Worm (Caenorhabditis elegans) whole organism, L2 larva: ENCODE data around the gene flp-21.

Source experiments
- F13H6.1 ChIP-seq: sonication (generic microtip); optimal IDR thresholded peaks from 2 replicates; lab custom pipeline; 2016; ENCODE audit warnings: missing genetic modification characterization, missing compliant biosample characterization
- R02D3.7 ChIP-seq: fragments of 150-350 bp; optimal IDR thresholded peaks from 2 replicates; lab custom pipeline; 2014; ENCODE audit warnings: missing biosample characterization, missing genetic modification characterization
- Y55F3AM.14 ChIP-seq: fragments of 200-800 bp; sonication (Bioruptor generic); optimal IDR thresholded peaks from 2 replicates; lab custom pipeline; 2018; ENCODE audit warnings: mild to moderate bottlenecking, missing genetic modification characterization, missing compliant biosample characterization
- ZK546.5 ChIP-seq: sonication (generic microtip); optimal IDR thresholded peaks from 2 replicates; lab custom pipeline; 2017; ENCODE audit warnings: missing biosample characterization, missing genetic modification characterization
- alr-1 ChIP-seq: fragments of 150-350 bp; optimal IDR thresholded peaks from 2 replicates; lab custom pipeline; 2014; ENCODE audit warnings: missing biosample characterization, missing genetic modification characterization
- aly-2 ChIP-seq: fragments of 150-350 bp; optimal IDR thresholded peaks from 2 replicates; lab custom pipeline; 2014; ENCODE audit warnings: missing biosample characterization, missing genetic modification characterization
- ama-1 ChIP-seq: fragments of 150-350 bp; optimal IDR thresholded peaks from 2 replicates; lab custom pipeline; 2018; ENCODE audit warnings: inconsistent platforms
- blmp-1 ChIP-seq: sonication (generic microtip); optimal IDR thresholded peaks from 2 replicates; lab custom pipeline; 2017; ENCODE audit warnings: missing genetic modification characterization, mild to moderate bottlenecking, missing compliant biosample characterization, antibody characterized with exemption, moderate library complexity; ENCODE audit not compliant: insufficient read depth
- ceh-16 ChIP-seq: fragments of 150-350 bp; optimal IDR thresholded peaks from 2 replicates; lab custom pipeline; 2014; ENCODE audit warnings: missing biosample characterization, missing genetic modification characterization
- ceh-82 ChIP-seq: fragments of 150-350 bp; optimal IDR thresholded peaks from 2 replicates; lab custom pipeline; 2014; ENCODE audit warnings: missing biosample characterization, missing genetic modification characterization
- crh-2 ChIP-seq: sonication (generic microtip); optimal IDR thresholded peaks from 2 replicates; lab custom pipeline; 2017; ENCODE audit warnings: missing biosample characterization, missing genetic modification characterization
- dmd-4 ChIP-seq: sonication (generic microtip); optimal IDR thresholded peaks from 2 replicates; lab custom pipeline; 2017; ENCODE audit warnings: missing biosample characterization, missing genetic modification characterization
- egl-27 ChIP-seq: sonication (generic microtip); optimal IDR thresholded peaks from 3 replicates; lab custom pipeline; 2017; ENCODE audit warnings: missing biosample characterization, missing genetic modification reagents, missing genetic modification characterization
- elt-1 ChIP-seq: fragments of 150-350 bp; optimal IDR thresholded peaks from 2 replicates; lab custom pipeline; 2014; ENCODE audit warnings: missing biosample characterization, missing genetic modification characterization
- gmeb-1 ChIP-seq: fragments of 150-350 bp; optimal IDR thresholded peaks from 2 replicates; lab custom pipeline; 2014; ENCODE audit warnings: missing biosample characterization, missing genetic modification characterization
- lin-11 ChIP-seq: fragments of 150-350 bp; sonication (generic microtip); optimal IDR thresholded peaks from 2 replicates; lab custom pipeline; 2014; ENCODE audit warnings: missing biosample characterization, missing genetic modification characterization, inconsistent platforms, mixed read lengths
- lin-13 ChIP-seq: fragments of 150-350 bp; optimal IDR thresholded peaks from 2 replicates; lab custom pipeline; 2014; ENCODE audit warnings: missing biosample characterization, missing genetic modification reagents, missing genetic modification characterization
- lin-39 ChIP-seq: fragments of 150-350 bp; optimal IDR thresholded peaks from 2 replicates; lab custom pipeline; 2014; ENCODE audit warnings: missing biosample characterization, missing genetic modification reagents, missing genetic modification characterization
- lsy-2 ChIP-seq, 2 experiments: fragments of 150-350 bp in 1 of 2; sonication (generic microtip) in 1 of 2; optimal IDR thresholded peaks; 2 replicates each; lab custom pipeline; 2014 to 2017; ENCODE audit warnings: missing biosample characterization in 2 of 2, missing genetic modification characterization in 2 of 2
- mab-5 ChIP-seq: fragments of 150-350 bp; optimal IDR thresholded peaks from 2 replicates; lab custom pipeline; 2014; ENCODE audit warnings: missing biosample characterization, missing genetic modification characterization
- mdl-1 ChIP-seq, 2 experiments: fragments of 150-350 bp in 1 of 2; sonication (generic microtip) in 1 of 2; optimal IDR thresholded peaks; 2 replicates each; lab custom pipeline; 2017; ENCODE audit warnings: missing biosample characterization in 2 of 2, missing genetic modification characterization in 2 of 2
- nhr-12 ChIP-seq: fragments of 150-350 bp; optimal IDR thresholded peaks from 2 replicates; lab custom pipeline; 2014; ENCODE audit warnings: missing biosample characterization, missing genetic modification characterization
- nhr-21 ChIP-seq: fragments of 150-350 bp; optimal IDR thresholded peaks from 2 replicates; lab custom pipeline; 2014; ENCODE audit warnings: missing biosample characterization, missing genetic modification characterization
- nhr-23 ChIP-seq: fragments of 150-350 bp; optimal IDR thresholded peaks from 2 replicates; lab custom pipeline; 2014; ENCODE audit warnings: missing biosample characterization, missing genetic modification reagents, missing genetic modification characterization
- nhr-6 ChIP-seq: fragments of 150-350 bp; optimal IDR thresholded peaks from 2 replicates; lab custom pipeline; 2014; ENCODE audit warnings: missing biosample characterization, missing genetic modification characterization
- nhr-77 ChIP-seq: fragments of 150-350 bp; optimal IDR thresholded peaks from 2 replicates; lab custom pipeline; 2014; ENCODE audit warnings: missing biosample characterization, missing genetic modification characterization
- peb-1 ChIP-seq: fragments of 150-350 bp; optimal IDR thresholded peaks from 2 replicates; lab custom pipeline; 2014; ENCODE audit warnings: missing biosample characterization, missing genetic modification characterization
- sem-4 ChIP-seq: fragments of 150-350 bp; optimal IDR thresholded peaks from 2 replicates; lab custom pipeline; 2014; ENCODE audit warnings: missing biosample characterization, missing genetic modification reagents, missing genetic modification characterization
- skn-1 ChIP-seq: sonication (generic microtip); optimal IDR thresholded peaks from 2 replicates; lab custom pipeline; 2017; ENCODE audit warnings: missing biosample characterization, missing genetic modification characterization
- sma-3 ChIP-seq: sonication (generic microtip); optimal IDR thresholded peaks from 2 replicates; lab custom pipeline; 2016; ENCODE audit warnings: missing genetic modification reagents, missing genetic modification characterization, missing compliant biosample characterization
- unc-39 ChIP-seq: fragments of 150-350 bp; optimal IDR thresholded peaks from 2 replicates; lab custom pipeline; 2014; ENCODE audit warnings: missing biosample characterization, missing genetic modification characterization
- unc-55 ChIP-seq: fragments of 150-350 bp; sonication (generic microtip); optimal IDR thresholded peaks from 3 replicates; lab custom pipeline; 2014; ENCODE audit warnings: missing biosample characterization, missing genetic modification reagents, missing genetic modification characterization
- unc-62 ChIP-seq: fragments of 150-350 bp; optimal IDR thresholded peaks from 2 replicates; lab custom pipeline; 2014; ENCODE audit warnings: missing biosample characterization, missing genetic modification reagents, missing genetic modification characterization
- ztf-1 ChIP-seq: fragments of 200-800 bp; sonication (Bioruptor generic); conservative IDR thresholded peaks from 2 replicates; pipeline ENCODE4 v1.3.6; 2022; ENCODE audit warnings: missing genetic modification characterization, missing compliant biosample characterization
- ztf-11 ChIP-seq: sonication (generic microtip); optimal IDR thresholded peaks from 2 replicates; lab custom pipeline; 2017; ENCODE audit warnings: missing biosample characterization, missing genetic modification characterization
- ztf-4 ChIP-seq: fragments of 150-350 bp; optimal IDR thresholded peaks from 2 replicates; lab custom pipeline; 2014; ENCODE audit warnings: missing biosample characterization, missing genetic modification characterization

Gene flp-21

DNA sequence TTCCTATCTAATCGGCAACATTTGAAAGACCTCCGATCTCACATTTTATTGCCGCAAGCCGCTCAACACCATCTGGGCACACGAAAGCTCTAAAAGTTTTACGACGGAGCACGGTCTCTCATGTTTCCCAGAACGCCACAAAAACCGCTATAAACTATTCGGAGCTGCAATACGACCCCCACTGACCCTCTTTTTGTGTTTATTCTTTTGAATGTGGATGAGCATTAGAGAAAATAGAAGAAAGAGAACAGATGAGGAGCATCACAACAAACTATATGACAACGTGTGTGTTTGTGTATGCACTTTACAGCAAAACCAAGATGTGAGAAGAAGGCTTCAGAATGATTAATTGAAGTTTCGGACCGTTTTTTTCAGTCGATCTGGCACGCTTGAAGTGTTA is 31.0 kb downstream of the flp-21 start:
- TF ChIP-seq peb-1 (tag; lab: Kevin White, UChicago) (no peak), crh-2 (no peak), unc-39 (no peak), ztf-1 (no peak), alr-1 (no peak), Y55F3AM.14 (GFP tag; lab: Kevin White, UChicago) (no peak), nhr-77 (tag; lab: Kevin White, UChicago) (no peak), R02D3.7 (tag; lab: Kevin White, UChicago) (no peak), ceh-16 (no peak), ztf-11 (no peak), F13H6.1 (tag; lab: Kevin White, UChicago) (no peak), egl-27 (tag; lab: Kevin White, UChicago) (no peak), mdl-1 (tag; optimal IDR thresholded peaks at IDR 0.05; lab: Kevin White, UChicago) (no peak), nhr-6 (no peak), unc-62 (GFP tag; lab: Kevin White, UChicago) (no peak), unc-55 (GFP tag; lab: Kevin White, UChicago) (no peak), nhr-23 (tag; lab: Kevin White, UChicago) (no peak)

- TF ChIP-seq ceh-82 (tag; lab: Kevin White, UChicago) (no peak), F13H6.1 (tag; lab: Kevin White, UChicago) (peak; percentile 4)
- TF ChIP-seq, all 48 proteins: peak for 1
Observed at ce11 chrV:7825836-7826235, 32.7 kb downstream of the flp-21 start.

ce11 chrV:7826362-7826761 is 33.2 kb downstream of the flp-21 start:
- TF ChIP-seq unc-55 (GFP tag; lab: Kevin White, UChicago) (no peak), sem-4 (no peak), crh-2 (no peak), ceh-82 (tag; lab: Kevin White, UChicago) (no peak), mab-5 (no peak), mdl-1 (tag; optimal IDR thresholded peaks at IDR 0.05; lab: Kevin White, UChicago) (no peak), ztf-11 (no peak), gmeb-1 (no peak), elt-1 (tag; lab: Kevin White, UChicago) (no peak), lin-11 (no peak), lsy-2 (tag; optimal IDR thresholded peaks at IDR 0.05; lab: Kevin White, UChicago) (no peak), ztf-4 (tag; lab: Kevin White, UChicago) (no peak), nhr-77 (tag; lab: Kevin White, UChicago) (no peak)
- TF ChIP-seq, all 48 proteins: peak for 0

ce11 chrV:7826917-7827316 is 33.8 kb downstream of the flp-21 start, which contains the start of gene mig-6:
Gene mig-6 (plus strand): TSS chrV:7827217.
- TF ChIP-seq ZK546.5 (tag; lab: Kevin White, UChicago) = no peak
- TF ChIP-seq nhr-12 (tag; lab: Kevin White, UChicago) = no peak
- no peak for TF ChIP-seq ceh-16
- TF ChIP-seq sma-3 (GFP tag; lab: Kevin White, UChicago) = no peak
- TF ChIP-seq lin-11 = no peak
- no peak for TF ChIP-seq egl-27 (tag; lab: Kevin White, UChicago)
- TF ChIP-seq gmeb-1 = no peak
- no peak for TF ChIP-seq unc-55 (GFP tag; lab: Kevin White, UChicago)
- TF ChIP-seq lin-13 (GFP tag; lab: Kevin White, UChicago) = no peak
- no peak for TF ChIP-seq aly-2 (tag; lab: Kevin White, UChicago)
- no peak for TF ChIP-seq ztf-1
- TF ChIP-seq lsy-2 (tag; optimal IDR thresholded peaks at IDR 0.05; lab: Kevin White, UChicago) = no peak
- TF ChIP-seq ama-1 (lab: Kevin White, UChicago) = no peak
- no peak for TF ChIP-seq nhr-21 (tag; lab: Kevin White, UChicago)
- TF ChIP-seq alr-1 = no peak
- TF ChIP-seq elt-1 (tag; lab: Kevin White, UChicago) = no peak
- no peak for TF ChIP-seq skn-1
- no peak for TF ChIP-seq dmd-4 (tag; lab: Kevin White, UChicago)

ce11 chrV:7830952-7831351 is 37.8 kb downstream of the flp-21 start:
- TF ChIP-seq lin-39 (tag; lab: Kevin White, UChicago) (no peak), lin-13 (GFP tag; lab: Kevin White, UChicago) (no peak), ztf-4 (tag; lab: Kevin White, UChicago) (no peak), mab-5 (no peak), blmp-1 (no peak)
